Worm (Caenorhabditis elegans): Measurements from ENCODE around the gene F31D5.7.

DNA sequence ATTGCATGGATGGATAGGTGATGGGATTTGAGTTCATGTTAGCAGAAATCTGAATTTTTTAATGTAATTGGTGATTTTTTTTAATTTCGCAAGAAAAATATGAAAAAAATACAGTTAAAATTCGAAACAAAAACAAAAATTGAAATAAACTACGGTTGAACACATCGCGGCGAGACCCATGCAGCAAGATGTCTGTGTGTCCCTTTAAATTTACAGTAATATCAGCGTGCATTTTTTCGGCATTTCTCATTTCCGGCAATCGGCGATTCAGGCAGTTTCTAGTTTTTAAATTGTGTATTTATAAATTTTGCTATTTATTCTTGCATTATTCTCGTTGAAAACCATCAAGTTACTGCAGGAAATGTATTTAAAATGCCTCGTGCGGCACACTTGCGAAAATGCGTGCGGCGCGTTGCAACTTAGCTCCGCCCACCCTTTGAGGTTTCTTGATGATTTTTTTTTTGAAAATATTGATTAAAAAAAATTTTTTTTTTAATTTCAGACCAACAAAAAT lies 26.5 kb downstream of the F31D5.7 start, which contains the start of the genes fbxc-44 and C16A11.2:
- TF ChIP-seq tra-1 (GFP tag; IDR thresholded peaks at IDR 0.05) (no peak), ztf-7 (tag; optimal IDR thresholded peaks at IDR 0.05) (no peak), lsy-2 (tag; optimal IDR thresholded peaks at IDR 0.05) (peak in 1 of 2 experiments; percentile 62), ztf-11 (tag; optimal IDR thresholded peaks at IDR 0.05) (no peak)

Data from whole organism, L4 larva.